Worm (Caenorhabditis elegans): ENCODE measurements around the gene Y38H6C.8.

DNA sequence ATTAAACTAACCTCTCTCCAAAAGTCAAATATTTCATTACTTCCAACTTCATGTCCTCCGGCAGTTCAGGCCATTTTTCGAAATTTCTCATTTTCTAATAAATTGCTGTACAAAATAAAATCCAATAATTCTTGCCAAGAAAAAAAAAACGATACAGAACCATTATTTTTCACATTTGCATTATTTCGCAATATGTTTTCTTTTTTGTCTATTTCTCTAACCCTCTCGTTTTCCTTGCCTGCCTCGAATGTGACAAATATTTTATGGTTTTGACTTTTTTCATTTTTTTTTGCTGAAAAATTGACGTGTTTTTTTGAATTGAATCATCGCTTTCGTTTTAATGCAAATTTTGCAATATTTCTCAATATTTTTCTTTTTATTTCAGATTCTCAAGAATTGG lies 8.5 kb downstream of the Y38H6C.8 start, which contains the start of the genes Y38H6C.9 and fbxa-150:
- TF ChIP-seq W03F9.2 (tag; optimal IDR thresholded peaks at IDR 0.05): no peak
- TF ChIP-seq him-1 (tag; optimal IDR thresholded peaks at IDR 0.05): no peak

All from whole organism, L4/young adult.